Fruit fly (Drosophila melanogaster) Kc167 (cell line): ENCODE results near the gene CG31871.

Experiments used
- Sin3A ChIP-seq: fragments of >200 bp; optimal IDR thresholded peaks from 2 replicates; lab custom pipeline; 2018; ENCODE audit warnings: missing external identifiers
- ttk ChIP-seq: sonication (Bioruptor generic); optimal IDR thresholded peaks from 2 replicates; lab custom pipeline; 2017; ENCODE audit warnings: missing external identifiers

DNA sequence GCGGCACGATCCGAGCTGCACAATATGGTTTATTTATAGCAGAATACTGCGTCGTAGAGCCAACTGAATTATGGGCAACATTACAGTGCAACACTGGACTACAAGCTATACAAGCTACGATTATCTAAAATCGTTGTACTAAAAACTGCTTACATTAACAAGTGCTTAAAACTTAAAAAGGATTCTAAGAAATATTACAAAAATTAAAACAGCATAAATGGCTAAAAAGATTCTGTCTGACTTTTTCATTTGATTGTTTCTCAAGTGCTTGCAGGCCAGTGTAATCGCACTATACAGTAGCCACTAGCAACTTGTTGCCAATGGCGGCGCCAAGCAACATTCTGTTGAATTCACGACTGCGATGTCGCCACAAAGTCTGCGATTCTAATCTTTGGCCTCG lies 45.1 kb upstream of the CG31871 start:
- TF ChIP-seq Sin3A (lab: Kevin White, UChicago) (no peak), ttk (lab: Kevin White, UChicago) (no peak)
